Fruit fly (Drosophila melanogaster) whole organism, wandering third instar larva: Measurements from ENCODE around the gene CG15211.

Experiments
- CG32264 ChIP-seq: fragments of 200-800 bp; sonication (Bioruptor generic); optimal IDR thresholded peaks from 2 replicates; lab custom pipeline; 2016; ENCODE audit warnings: missing biosample characterization, missing genetic modification characterization
- Hr78 ChIP-seq: fragments of >200 bp; optimal IDR thresholded peaks from 2 replicates; lab custom pipeline; 2017; ENCODE audit warnings: missing biosample characterization, missing genetic modification characterization
- Jra ChIP-seq: sonication (Bioruptor generic); optimal IDR thresholded peaks from 2 replicates; lab custom pipeline; 2016; ENCODE audit warnings: missing biosample characterization, missing genetic modification characterization
- h ChIP-seq: fragments of 200-800 bp; sonication (Bioruptor generic); optimal IDR thresholded peaks from 3 replicates; lab custom pipeline; 2016; ENCODE audit warnings: missing biosample characterization, mild to moderate bottlenecking, missing genetic modification characterization
- psq ChIP-seq: fragments of 200-800 bp; sonication (Bioruptor generic); optimal IDR thresholded peaks from 3 replicates; lab custom pipeline; 2017; ENCODE audit warnings: missing biosample characterization, mild to moderate bottlenecking, missing genetic modification characterization, moderate library complexity
- woc ChIP-seq: sonication (Bioruptor generic); optimal IDR thresholded peaks from 2 replicates; lab custom pipeline; 2016; ENCODE audit warnings: missing biosample characterization, mild to moderate bottlenecking, missing genetic modification characterization

dm6 chrX:10816856-10817255, 44.5 kb downstream of the CG15211 start:
- no peak for TF ChIP-seq Jra
- TF ChIP-seq psq (GFP tag; lab: Kevin White, UChicago): peak; percentile 70
- no peak for TF ChIP-seq CG32264 (GFP tag; lab: Kevin White, UChicago)
- TF ChIP-seq woc (GFP tag; lab: Kevin White, UChicago): no peak
- no peak for TF ChIP-seq Hr78 (GFP tag; lab: Kevin White, UChicago)
- no peak for TF ChIP-seq h (GFP tag; lab: Kevin White, UChicago)
